Fruit fly (Drosophila melanogaster): ENCODE data around the gene GatA.

The GatA gene

dm6 chr3R:19073002-19073401 is 44.3 kb upstream of the GatA start (continued):
- no peak for TF ChIP-seq p53 (GFP tag; optimal IDR thresholded peaks at IDR 0.05)
- no peak for TF ChIP-seq slou (GFP tag; optimal IDR thresholded peaks at IDR 0.05)
- TF ChIP-seq Doc2 (GFP tag; IDR thresholded peaks at IDR 0.05), result no peak
- TF ChIP-seq CG9609 (GFP tag; optimal IDR thresholded peaks at IDR 0.05), result no peak
- no peak for TF ChIP-seq HmgZ (tag; optimal IDR thresholded peaks at IDR 0.05)
- TF ChIP-seq CG10462 (GFP tag; optimal IDR thresholded peaks at IDR 0.05), result no peak
- TF ChIP-seq Gug (GFP tag; IDR thresholded peaks at IDR 0.05), result no peak; the same call in 3 of the 4 replicates
- TF ChIP-seq CG31224 (GFP tag; IDR thresholded peaks at IDR 0.05), result no peak
- peak; percentile 51; the same call in 1 of the 2 replicates for TF ChIP-seq CG32772 (GFP tag; IDR thresholded peaks at IDR 0.05)
- TF ChIP-seq Dll (GFP tag; IDR thresholded peaks at IDR 0.05; ENCODE audit: partially characterized antibody), result no peak
- TF ChIP-seq Optix (GFP tag; IDR thresholded peaks at IDR 0.05), result peak; percentile 48; the same call in 1 of the 3 replicates
- TF ChIP-seq bowl (GFP tag; IDR thresholded peaks at IDR 0.05), result no peak
- peak; percentile 80 for TF ChIP-seq phol (tag; optimal IDR thresholded peaks at IDR 0.05)
- no peak for TF ChIP-seq CG8290 (GFP tag; optimal IDR thresholded peaks at IDR 0.05)
- TF ChIP-seq CG8290 (tag; optimal IDR thresholded peaks at IDR 0.05), result no peak
- no peak for TF ChIP-seq D19B (GFP tag; optimal IDR thresholded peaks at IDR 0.05)
- no peak for TF ChIP-seq CG2889 (GFP tag; IDR thresholded peaks at IDR 0.05)
- TF ChIP-seq croc (GFP tag; conservative IDR thresholded peaks at IDR 0.05), result peak; percentile 66
- TF ChIP-seq Mad (GFP tag; optimal IDR thresholded peaks at IDR 0.05), result no peak
- TF ChIP-seq Awh (GFP tag; IDR thresholded peaks at IDR 0.05), result 0 out of 2 replicates have a peak, but pooled peaks have one; percentile 52
- no peak for TF ChIP-seq ab (GFP tag; optimal IDR thresholded peaks at IDR 0.05)
- peak in 1 of 2 experiments; percentile 73 for TF ChIP-seq Hr51 (GFP tag; optimal IDR thresholded peaks at IDR 0.05)
- no peak for TF ChIP-seq Dp (GFP tag; optimal IDR thresholded peaks at IDR 0.05)
- TF ChIP-seq CG7987 (GFP tag; optimal IDR thresholded peaks at IDR 0.05), result no peak
- TF ChIP-seq dmrt11E (tag; optimal IDR thresholded peaks at IDR 0.05), result peak; percentile 70
- peak; percentile 44 for TF ChIP-seq ap (GFP tag; IDR thresholded peaks at IDR 0.05)
- TF ChIP-seq Gsc (GFP tag; IDR thresholded peaks at IDR 0.05), result 0 out of 2 replicates have a peak, but pooled peaks have one; percentile 7
- TF ChIP-seq CG3163 (GFP tag; optimal IDR thresholded peaks at IDR 0.05), result no peak
- TF ChIP-seq CG3838 (GFP tag; optimal IDR thresholded peaks at IDR 0.05), result no peak
- no peak for TF ChIP-seq pnt (GFP tag; optimal IDR thresholded peaks at IDR 0.05)
- TF ChIP-seq Opbp (GFP tag; IDR thresholded peaks at IDR 0.05; ENCODE audit: partially characterized antibody), result no peak
- peak; percentile 76 for TF ChIP-seq CG11504 (tag; optimal IDR thresholded peaks at IDR 0.05)
- TF ChIP-seq vfl (GFP tag; optimal IDR thresholded peaks at IDR 0.05), result no peak

dm6 chr3R:19071951-19072350 is 43.3 kb upstream of the GatA start:
- no peak for TF ChIP-seq CG2116 (GFP tag; optimal IDR thresholded peaks at IDR 0.05)
- no peak for TF ChIP-seq NK7.1 (GFP tag; optimal IDR thresholded peaks at IDR 0.05)
- peak; percentile 45 for TF ChIP-seq twi (tag; optimal IDR thresholded peaks at IDR 0.05)
- no peak for TF ChIP-seq CG17912 (GFP tag; optimal IDR thresholded peaks at IDR 0.05)
- TF ChIP-seq ash1 (GFP tag; optimal IDR thresholded peaks at IDR 0.05), result no peak

dm6 chr3R:19070222-19070949 is 41.7 kb upstream of the GatA start:
- TF ChIP-seq sim (GFP tag; IDR thresholded peaks at IDR 0.05) (no peak), CHES-1-like (GFP tag; optimal IDR thresholded peaks at IDR 0.05) (no peak), dysf (GFP tag; IDR thresholded peaks at IDR 0.05) (no peak), toy (GFP tag; IDR thresholded peaks at IDR 0.05) (no peak), E2f2 (GFP tag; IDR thresholded peaks at IDR 0.05) (no peak), gcm (GFP tag; optimal IDR thresholded peaks at IDR 0.05) (no peak), Poxn (GFP tag; IDR thresholded peaks at IDR 0.05) (no peak), CG9437 (GFP tag; optimal IDR thresholded peaks at IDR 0.05) (no peak), Pdp1 (GFP tag; optimal IDR thresholded peaks at IDR 0.05) (peak in 1 of 2 experiments; percentile 13), ind (GFP tag; optimal IDR thresholded peaks at IDR 0.05) (no peak), Oli (tag; optimal IDR thresholded peaks at IDR 0.05) (no peak), CG10979 (tag; optimal IDR thresholded peaks at IDR 0.05) (peak; percentile 11), CG17361 (GFP tag; IDR thresholded peaks at IDR 0.05) (peak; percentile 49; the same call in 2 of the 3 replicates)
